Worm (Caenorhabditis elegans) whole organism, L1 larva: ENCODE measurements around the gene nhr-264.

Experiments
- C04F5.9 ChIP-seq: sonication (generic microtip); optimal IDR thresholded peaks from 2 replicates; lab custom pipeline; 2016; ENCODE audit warnings: missing genetic modification characterization, missing compliant biosample characterization
- C34B4.2 ChIP-seq: sonication (generic microtip); optimal IDR thresholded peaks from 2 replicates; lab custom pipeline; 2017; ENCODE audit warnings: mild to moderate bottlenecking, missing genetic modification characterization, missing compliant biosample characterization
- aha-1 ChIP-seq: fragments of 150-350 bp; optimal IDR thresholded peaks from 2 replicates; lab custom pipeline; 2014; ENCODE audit warnings: missing biosample characterization, missing genetic modification characterization
- alr-1 ChIP-seq: fragments of 200-800 bp; sonication (Bioruptor generic); optimal IDR thresholded peaks from 2 replicates; lab custom pipeline; 2018; ENCODE audit warnings: borderline replicate concordance, mild to moderate bottlenecking, missing genetic modification characterization, missing compliant biosample characterization
- aly-2 ChIP-seq: fragments of 150-350 bp; optimal IDR thresholded peaks from 2 replicates; lab custom pipeline; 2014; ENCODE audit warnings: missing biosample characterization, missing genetic modification characterization
- ceh-63 ChIP-seq: fragments of 200-800 bp; sonication (Bioruptor generic); optimal IDR thresholded peaks from 2 replicates; lab custom pipeline; 2018; ENCODE audit warnings: mild to moderate bottlenecking, missing genetic modification characterization, missing compliant biosample characterization
- ceh-8 ChIP-seq: fragments of 200-800 bp; sonication (Bioruptor generic); optimal IDR thresholded peaks from 2 replicates; lab custom pipeline; 2018; ENCODE audit warnings: mild to moderate bottlenecking, missing genetic modification characterization, moderate library complexity, missing compliant biosample characterization
- ceh-82 ChIP-seq, 3 experiments: fragments of 150-350 bp in 1 of 3; sonication (generic microtip) in 2 of 3; optimal IDR thresholded peaks; 2 replicates each; lab custom pipeline; 2014 to 2017; ENCODE audit warnings: missing biosample characterization in 3 of 3, missing genetic modification characterization in 3 of 3
- dpl-1 ChIP-seq, 3 experiments: fragments of 150-350 bp in 2 of 3; sonication (generic microtip) in 1 of 3; optimal IDR thresholded peaks; 2 replicates each; lab custom pipeline; 2014 to 2017; ENCODE audit warnings: missing biosample characterization in 3 of 3, missing genetic modification characterization in 3 of 3, missing genetic modification reagents in 3 of 3
- dsc-1 ChIP-seq: sonication (generic microtip); optimal IDR thresholded peaks from 2 replicates; lab custom pipeline; 2016; ENCODE audit warnings: mild to moderate bottlenecking, missing genetic modification characterization, missing compliant biosample characterization
- efl-1 ChIP-seq, 4 experiments: fragments of 150-350 bp; optimal IDR thresholded peaks in 3 of 4; peaks in 1 of 4; 1 replicate in 1 of 4; 2 replicates in 3 of 4; lab custom pipeline; 2014; ENCODE audit warnings: missing biosample characterization in 2 of 4, missing genetic modification characterization in 2 of 4, missing genetic modification reagents in 2 of 4
- efl-3 ChIP-seq: fragments of 200-800 bp; sonication (Bioruptor generic); optimal IDR thresholded peaks from 2 replicates; lab custom pipeline; 2018; ENCODE audit warnings: mild to moderate bottlenecking, missing genetic modification characterization, missing compliant biosample characterization
- egl-13 ChIP-seq: sonication (generic microtip); optimal IDR thresholded peaks from 2 replicates; lab custom pipeline; 2016; ENCODE audit warnings: missing genotype, missing genetic modification reagents, missing genetic modification characterization, missing compliant biosample characterization
- egl-27 ChIP-seq, 2 experiments: fragments of 150-350 bp in 1 of 2; sonication (generic microtip); optimal IDR thresholded peaks; 3 replicates each; lab custom pipeline; 2017 to 2018; ENCODE audit warnings: missing biosample characterization in 2 of 2, missing genetic modification characterization in 2 of 2, missing genetic modification reagents in 2 of 2
- elt-2 ChIP-seq: sonication (generic microtip); optimal IDR thresholded peaks from 2 replicates; lab custom pipeline; 2016; ENCODE audit warnings: missing genetic modification characterization, mild to moderate bottlenecking, inconsistent platforms, missing compliant biosample characterization, missing genetic modification reagents
- elt-3 ChIP-seq, 6 experiments: fragments of 150-350 bp in 1 of 6; sonication (generic microtip); optimal IDR thresholded peaks; 2 replicates each; lab custom pipeline; 2017 to 2018; ENCODE audit warnings: missing biosample characterization in 6 of 6, missing genetic modification characterization in 6 of 6, inconsistent platforms in 1 of 6
- fkh-10 ChIP-seq: sonication (generic microtip); optimal IDR thresholded peaks from 2 replicates; lab custom pipeline; 2017; ENCODE audit warnings: missing biosample characterization, missing genetic modification reagents, missing genetic modification characterization
- fkh-4 ChIP-seq: sonication (generic microtip); optimal IDR thresholded peaks from 2 replicates; lab custom pipeline; 2016; ENCODE audit warnings: missing compliant biosample characterization, missing genetic modification characterization, borderline replicate concordance
- fos-1 ChIP-seq: fragments of 150-350 bp; optimal IDR thresholded peaks from 2 replicates; lab custom pipeline; 2014; ENCODE audit warnings: missing biosample characterization, missing genetic modification characterization
- hlh-17 ChIP-seq: fragments of 200-800 bp; sonication (Bioruptor generic); optimal IDR thresholded peaks from 2 replicates; lab custom pipeline; 2018; ENCODE audit warnings: missing genetic modification characterization, mild to moderate bottlenecking, missing compliant biosample characterization, moderate library complexity, borderline replicate concordance
- irx-1 ChIP-seq: sonication (generic microtip); optimal IDR thresholded peaks from 2 replicates; lab custom pipeline; 2016; ENCODE audit warnings: missing genetic modification characterization, missing compliant biosample characterization
- isw-1 ChIP-seq: fragments of 200-800 bp; sonication (Bioruptor generic); IDR thresholded peaks from 2 replicates; pipeline ENCODE4 v1.3.6; 2022; ENCODE audit warnings: missing genetic modification characterization, missing compliant biosample characterization
- jun-1 ChIP-seq: fragments of 150-350 bp; optimal IDR thresholded peaks from 2 replicates; lab custom pipeline; 2014; ENCODE audit warnings: missing biosample characterization, missing genetic modification reagents, missing genetic modification characterization
- lin-13 ChIP-seq: fragments of 150-350 bp; optimal IDR thresholded peaks from 2 replicates; lab custom pipeline; 2014; ENCODE audit warnings: missing biosample characterization, missing genetic modification reagents, missing genetic modification characterization
- lin-35 ChIP-seq, 2 experiments: fragments of 150-350 bp; optimal IDR thresholded peaks; 2 replicates each; lab custom pipeline; 2014; ENCODE audit warnings: missing biosample characterization in 2 of 2, missing genetic modification characterization in 2 of 2, missing genetic modification reagents in 2 of 2
- lin-39 ChIP-seq: fragments of 150-350 bp; optimal IDR thresholded peaks from 2 replicates; lab custom pipeline; 2014; ENCODE audit warnings: missing biosample characterization, missing genetic modification reagents, missing genetic modification characterization
- lir-3 ChIP-seq: sonication (generic microtip); optimal IDR thresholded peaks from 2 replicates; lab custom pipeline; 2016; ENCODE audit warnings: mild to moderate bottlenecking, missing genetic modification characterization, moderate library complexity, missing compliant biosample characterization; ENCODE audit not compliant: poor library complexity
- mab-9 ChIP-seq: fragments of 200-800 bp; sonication (Bioruptor generic); IDR thresholded peaks from 2 replicates; pipeline ENCODE4 v1.3.6; 2022; ENCODE audit warnings: missing genetic modification reagents, missing genetic modification characterization, missing compliant biosample characterization
- mdl-1 ChIP-seq, 2 experiments: fragments of 150-350 bp; optimal IDR thresholded peaks; 2 replicates each; lab custom pipeline; 2014 to 2017; ENCODE audit warnings: missing biosample characterization in 2 of 2, missing genetic modification characterization in 2 of 2, inconsistent platforms in 1 of 2
- mef-2 ChIP-seq: fragments of 150-350 bp; optimal IDR thresholded peaks from 2 replicates; lab custom pipeline; 2014; ENCODE audit warnings: missing biosample characterization, missing genetic modification characterization
- mep-1 ChIP-seq: fragments of 150-350 bp; optimal IDR thresholded peaks from 2 replicates; lab custom pipeline; 2014; ENCODE audit warnings: missing biosample characterization, missing genetic modification characterization
- nhr-11 ChIP-seq: fragments of 150-350 bp; optimal IDR thresholded peaks from 2 replicates; lab custom pipeline; 2014; ENCODE audit warnings: missing biosample characterization, missing genetic modification characterization
- nhr-12 ChIP-seq: sonication (generic microtip); optimal IDR thresholded peaks from 2 replicates; lab custom pipeline; 2017; ENCODE audit warnings: missing biosample characterization, missing genetic modification characterization
- nhr-20 ChIP-seq: sonication (generic microtip); optimal IDR thresholded peaks from 2 replicates; lab custom pipeline; 2016; ENCODE audit warnings: mild to moderate bottlenecking, missing genetic modification characterization, missing compliant biosample characterization
- nhr-237 ChIP-seq: fragments of 150-350 bp; optimal IDR thresholded peaks from 2 replicates; lab custom pipeline; 2014; ENCODE audit warnings: missing biosample characterization, missing genetic modification characterization
- nhr-28 ChIP-seq: fragments of 150-350 bp; optimal IDR thresholded peaks from 2 replicates; lab custom pipeline; 2014; ENCODE audit warnings: missing biosample characterization, missing genetic modification characterization
- nhr-47 ChIP-seq: sonication (generic microtip); optimal IDR thresholded peaks from 2 replicates; lab custom pipeline; 2016; ENCODE audit warnings: mild to moderate bottlenecking, missing genetic modification characterization, moderate library complexity, missing compliant biosample characterization
- nhr-77 ChIP-seq: fragments of 150-350 bp; optimal IDR thresholded peaks from 2 replicates; lab custom pipeline; 2014; ENCODE audit warnings: missing biosample characterization, missing genetic modification characterization
- nhr-85 ChIP-seq: sonication (generic microtip); peaks from one replicate; lab custom pipeline; 2016; ENCODE audit warnings: missing genetic modification characterization, inconsistent platforms, missing compliant biosample characterization
- nhr-90 ChIP-seq: sonication (generic microtip); optimal IDR thresholded peaks from 2 replicates; lab custom pipeline; 2016; ENCODE audit warnings: mild to moderate bottlenecking, missing genetic modification characterization, missing compliant biosample characterization; ENCODE audit not compliant: poor library complexity
- pag-3 ChIP-seq: sonication (generic microtip); optimal IDR thresholded peaks from 2 replicates; lab custom pipeline; 2017; ENCODE audit warnings: missing genetic modification characterization, mild to moderate bottlenecking, missing compliant biosample characterization, antibody characterized with exemption, borderline replicate concordance; ENCODE audit not compliant: insufficient read depth
- pax-3 ChIP-seq: fragments of 200-800 bp; sonication (Bioruptor generic); optimal IDR thresholded peaks from 2 replicates; lab custom pipeline; 2018; ENCODE audit warnings: mild to moderate bottlenecking, missing genetic modification characterization, moderate library complexity, missing compliant biosample characterization
- pqm-1 ChIP-seq: sonication (generic microtip); optimal IDR thresholded peaks from 3 replicates; lab custom pipeline; 2017; ENCODE audit warnings: missing biosample characterization, missing genetic modification characterization
- snu-23 ChIP-seq: sonication (generic microtip); optimal IDR thresholded peaks from 2 replicates; lab custom pipeline; 2016; ENCODE audit warnings: missing genetic modification characterization, missing compliant biosample characterization
- sptf-1 ChIP-seq: fragments of 150-350 bp; optimal IDR thresholded peaks from 2 replicates; lab custom pipeline; 2014; ENCODE audit warnings: missing biosample characterization, missing genetic modification characterization
- tbx-2 ChIP-seq: sonication (generic microtip); optimal IDR thresholded peaks from 2 replicates; lab custom pipeline; 2016; ENCODE audit warnings: missing genetic modification characterization, missing compliant biosample characterization
- tlp-1 ChIP-seq: fragments of 150-350 bp; optimal IDR thresholded peaks from 2 replicates; lab custom pipeline; 2014; ENCODE audit warnings: missing biosample characterization, missing genetic modification characterization
- unc-30 ChIP-seq: sonication (generic microtip); optimal IDR thresholded peaks from 2 replicates; lab custom pipeline; 2017; ENCODE audit warnings: missing biosample characterization, missing genetic modification characterization
- unc-86 ChIP-seq: sonication (generic microtip); optimal IDR thresholded peaks from 2 replicates; lab custom pipeline; 2016; ENCODE audit warnings: missing genetic modification characterization, missing compliant biosample characterization
- vab-15 ChIP-seq: sonication (generic microtip); optimal IDR thresholded peaks from 2 replicates; lab custom pipeline; 2017; ENCODE audit warnings: missing genotype, mild to moderate bottlenecking, missing genetic modification characterization, missing compliant biosample characterization
- zip-4 ChIP-seq: fragments of 200-800 bp; sonication (Bioruptor generic); optimal IDR thresholded peaks from 2 replicates; lab custom pipeline; 2018; ENCODE audit warnings: mild to moderate bottlenecking, missing genetic modification characterization, moderate library complexity, missing compliant biosample characterization

Gene nhr-264

DNA sequence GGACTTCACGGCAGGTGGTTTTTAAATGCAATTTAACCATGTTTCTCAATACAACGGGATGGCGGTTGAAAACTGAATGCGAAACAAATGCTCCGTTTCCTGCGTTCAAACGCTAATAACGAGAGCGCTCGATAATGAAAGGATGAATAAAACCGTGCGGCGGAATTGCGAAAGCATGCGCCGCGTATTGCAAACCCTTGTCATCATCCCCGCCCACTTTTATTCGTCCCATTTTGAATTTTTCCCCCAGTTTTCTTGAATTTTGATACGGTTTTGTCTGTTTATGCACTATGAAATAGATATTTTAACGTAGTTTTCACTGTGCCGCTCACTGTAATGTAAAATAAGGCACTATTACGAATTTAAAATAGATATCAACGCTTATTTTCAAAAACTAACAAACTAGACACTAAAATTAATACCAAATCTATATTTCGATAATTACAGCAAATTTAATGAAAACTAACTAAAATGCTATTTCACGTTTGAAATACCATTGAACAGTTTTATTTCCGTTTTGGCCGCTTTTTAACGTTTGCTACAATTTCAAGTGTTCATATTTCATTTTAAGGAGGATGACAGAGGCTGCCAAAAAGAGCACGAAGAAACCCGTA is 22.4 kb upstream of the nhr-264 start, which contains the start of the genes F49C12.9 and rpn-7:
Gene F49C12.9, minus strand, starts transcription at position 148 of the 614 bp plus-strand sequence.
Gene rpn-7, plus strand, starts transcription at position 564 of the 614 bp plus-strand sequence.
- TF ChIP-seq ceh-82 (tag; optimal IDR thresholded peaks at IDR 0.05; lab: Kevin White, UChicago) (peak in 2 of 3 experiments; percentile 19 to 41), dsc-1 (peak; percentile 7), C34B4.2 (no peak), tbx-2 (tag; lab: Kevin White, UChicago) (no peak), nhr-47 (tag; lab: Kevin White, UChicago) (peak; percentile 37), elt-3 (tag; optimal IDR thresholded peaks at IDR 0.05; lab: Kevin White, UChicago) (no peak), nhr-90 (tag; lab: Kevin White, UChicago) (no peak), nhr-237 (tag; lab: Kevin White, UChicago) (no peak), efl-3 (GFP tag; lab: Kevin White, UChicago) (no peak), fkh-4 (tag; lab: Kevin White, UChicago) (no peak), hlh-17 (no peak), C04F5.9 (tag; lab: Kevin White, UChicago) (no peak), alr-1 (no peak), nhr-12 (tag; lab: Kevin White, UChicago) (no peak), aly-2 (tag; lab: Kevin White, UChicago) (no peak), snu-23 (GFP tag; lab: Kevin White, UChicago) (peak; percentile 47), lin-35 (GFP tag; optimal IDR thresholded peaks at IDR 0.05; lab: Kevin White, UChicago) (peak; percentile 30 to 53), pag-3 (tag; lab: Kevin White, UChicago) (no peak), efl-1 (optimal IDR thresholded peaks at IDR 0.05; lab: Kevin White, UChicago) (peak; percentile 52 to 58), efl-1 (GFP tag; optimal IDR thresholded peaks at IDR 0.05 in 1 of 2; lab: Kevin White, UChicago) (peak; percentile 36 to 94), jun-1 (no peak), mep-1 (tag; lab: Kevin White, UChicago) (no peak), unc-86 (tag; lab: Kevin White, UChicago) (no peak), mdl-1 (tag; optimal IDR thresholded peaks at IDR 0.05; lab: Kevin White, UChicago) (peak in 1 of 2 experiments; percentile 20), unc-30 (tag; lab: Kevin White, UChicago) (no peak), nhr-28 (tag; lab: Kevin White, UChicago) (no peak), sptf-1 (tag; lab: Kevin White, UChicago) (no peak), mab-9 (GFP tag; lab: Robert Waterston, UW) (no peak), nhr-20 (peak; percentile 30), egl-13 (tag; lab: Kevin White, UChicago) (no peak), pax-3 (tag; lab: Kevin White, UChicago) (no peak), zip-4 (no peak), elt-2 (peak; percentile 4), irx-1 (tag; lab: Kevin White, UChicago) (no peak), vab-15 (no peak), ceh-63 (GFP tag; lab: Kevin White, UChicago) (no peak), lin-13 (GFP tag; lab: Kevin White, UChicago) (no peak), nhr-11 (tag; lab: Kevin White, UChicago) (no peak), mef-2 (tag; lab: Kevin White, UChicago) (no peak), tlp-1 (tag; lab: Kevin White, UChicago) (no peak), nhr-85 (tag; lab: Kevin White, UChicago) (peak; percentile 69), nhr-77 (tag; lab: Kevin White, UChicago) (no peak), isw-1 (GFP tag; lab: Robert Waterston, UW) (no peak), egl-27 (tag; optimal IDR thresholded peaks at IDR 0.05; lab: Kevin White, UChicago) (no peak), fos-1 (tag; lab: Kevin White, UChicago) (no peak), ceh-8 (GFP tag; lab: Kevin White, UChicago) (no peak), aha-1 (tag; lab: Kevin White, UChicago) (no peak), pqm-1 (tag; lab: Kevin White, UChicago) (no peak), lin-39 (tag; lab: Kevin White, UChicago) (no peak), fkh-10 (GFP tag; lab: Kevin White, UChicago) (no peak), lir-3 (tag; lab: Kevin White, UChicago) (no peak), dpl-1 (GFP tag; optimal IDR thresholded peaks at IDR 0.05; lab: Kevin White, UChicago) (peak; percentile 11 to 48 (median 47))
